Worm (Caenorhabditis elegans) whole organism, late embryonic: ENCODE measurements around the gene natc-2.

Experiments
- F13H6.1 ChIP-seq: sonication (generic microtip); optimal IDR thresholded peaks from 2 replicates; lab custom pipeline; 2016; ENCODE audit warnings: missing genetic modification characterization, missing compliant biosample characterization
- Y22D7AL.16 ChIP-seq: sonication (generic microtip); optimal IDR thresholded peaks from 2 replicates; lab custom pipeline; 2016; ENCODE audit warnings: missing genetic modification characterization, missing compliant biosample characterization
- ahr-1 ChIP-seq: sonication (generic microtip); optimal IDR thresholded peaks from 2 replicates; lab custom pipeline; 2016; ENCODE audit warnings: missing genetic modification characterization, missing compliant biosample characterization
- ceh-14 ChIP-seq: sonication (generic microtip); optimal IDR thresholded peaks from 2 replicates; lab custom pipeline; 2016; ENCODE audit warnings: missing genotype, missing genetic modification characterization, missing compliant biosample characterization
- ceh-31 ChIP-seq: sonication (generic microtip); optimal IDR thresholded peaks from 2 replicates; lab custom pipeline; 2016; ENCODE audit warnings: missing genetic modification characterization, missing compliant biosample characterization
- eyg-1 ChIP-seq: sonication (generic microtip); optimal IDR thresholded peaks from 2 replicates; lab custom pipeline; 2016; ENCODE audit warnings: missing genotype, missing genetic modification characterization, missing compliant biosample characterization
- nfya-1 ChIP-seq: sonication (generic microtip); optimal IDR thresholded peaks from 2 replicates; lab custom pipeline; 2017; ENCODE audit warnings: missing genetic modification characterization, mild to moderate bottlenecking, missing compliant biosample characterization, antibody characterized with exemption, moderate library complexity
- nhr-11 ChIP-seq: fragments of 150-350 bp; optimal IDR thresholded peaks from 2 replicates; lab custom pipeline; 2014; ENCODE audit warnings: missing biosample characterization, missing genetic modification characterization
- nhr-232 ChIP-seq: sonication (generic microtip); optimal IDR thresholded peaks from 2 replicates; lab custom pipeline; 2016; ENCODE audit warnings: missing genetic modification characterization, missing compliant biosample characterization
- npax-4 ChIP-seq: sonication (generic microtip); optimal IDR thresholded peaks from 2 replicates; lab custom pipeline; 2016; ENCODE audit warnings: missing genetic modification characterization, missing compliant biosample characterization
- pqm-1 ChIP-seq: sonication (generic microtip); optimal IDR thresholded peaks from 2 replicates; lab custom pipeline; 2016; ENCODE audit warnings: missing genetic modification characterization, missing compliant biosample characterization
- sox-2 ChIP-seq: fragments of 200-800 bp; sonication (Bioruptor generic); IDR thresholded peaks from 2 replicates; pipeline ENCODE4 v1.3.6; 2022; ENCODE audit warnings: missing genetic modification reagents, missing genetic modification characterization, missing compliant biosample characterization
- tbx-2 ChIP-seq: sonication (generic microtip); optimal IDR thresholded peaks from 2 replicates; lab custom pipeline; 2016; ENCODE audit warnings: missing genetic modification characterization, missing compliant biosample characterization

DNA sequence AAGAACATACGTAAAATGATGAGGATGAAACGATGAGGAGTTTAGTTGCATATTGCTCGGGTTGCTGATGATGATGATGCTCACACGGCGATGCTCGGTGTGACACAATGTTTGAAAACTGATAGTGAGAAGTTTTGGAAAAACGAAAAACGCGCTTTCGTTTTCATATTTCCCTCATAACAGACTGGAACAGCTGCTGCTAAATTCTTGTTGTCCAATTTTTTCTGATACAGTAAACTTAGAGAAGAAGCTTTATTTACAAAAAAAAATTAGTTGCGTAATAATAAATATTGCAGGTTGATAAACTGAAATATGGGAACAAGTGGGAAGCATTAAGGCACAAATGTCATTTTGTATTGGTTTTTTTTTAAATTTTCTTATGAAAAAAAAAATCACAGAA, 50.7 kb downstream of the natc-2 start, which contains the start of gene ceh-33:
- TF ChIP-seq nhr-11 = no peak
- no peak for TF ChIP-seq ahr-1 (tag; lab: Kevin White, UChicago)
- no peak for TF ChIP-seq ceh-31
- no peak for TF ChIP-seq Y22D7AL.16 (tag; lab: Kevin White, UChicago)
- no peak for TF ChIP-seq tbx-2 (tag; lab: Kevin White, UChicago)
- no peak for TF ChIP-seq F13H6.1 (tag; lab: Kevin White, UChicago)
- TF ChIP-seq nfya-1 (tag; lab: Kevin White, UChicago) = no peak
- TF ChIP-seq eyg-1 = no peak
- no peak for TF ChIP-seq ceh-14
- TF ChIP-seq pqm-1 (tag; lab: Kevin White, UChicago) = no peak
- no peak for TF ChIP-seq npax-4 (tag; lab: Kevin White, UChicago)
- TF ChIP-seq nhr-232 = no peak
- TF ChIP-seq sox-2 (GFP tag; lab: Robert Waterston, UW) = no peak
